Worm (Caenorhabditis elegans): ENCODE results near the gene gpa-2.

gpa-2 gene

DNA sequence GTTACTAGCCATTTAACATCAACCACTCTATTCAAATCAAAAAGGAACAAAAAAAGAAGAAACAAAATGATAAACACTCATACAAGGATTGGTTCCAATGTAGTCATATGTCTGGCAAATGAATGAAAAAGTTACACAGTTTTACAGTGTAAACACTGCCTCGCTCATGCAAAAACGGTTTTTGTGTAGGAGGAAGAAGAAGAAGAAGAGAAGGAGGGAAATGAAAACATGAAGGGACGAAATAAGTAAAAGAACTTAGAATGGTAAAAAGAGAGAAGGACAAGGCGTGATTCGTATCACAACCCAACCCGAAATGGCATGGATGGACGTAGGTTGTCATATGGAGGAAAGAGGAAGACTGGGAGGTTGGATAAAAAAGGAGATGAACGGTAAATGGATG lies 36.1 kb downstream of the gpa-2 start (continued):
- no peak for TF ChIP-seq fkh-10 (GFP tag; optimal IDR thresholded peaks at IDR 0.05)
- TF ChIP-seq nhr-11 (tag; optimal IDR thresholded peaks at IDR 0.05) = no peak
- TF ChIP-seq nhr-28 (tag; optimal IDR thresholded peaks at IDR 0.05) = peak; percentile 11
- TF ChIP-seq madf-5 (GFP tag; IDR thresholded peaks at IDR 0.05) = no peak
- TF ChIP-seq pqm-1 (tag; optimal IDR thresholded peaks at IDR 0.05) = no peak
- no peak for TF ChIP-seq hif-1 (tag; optimal IDR thresholded peaks at IDR 0.05)
- no peak for TF ChIP-seq mdl-1 (tag; optimal IDR thresholded peaks at IDR 0.05)
- TF ChIP-seq egl-27 (tag; optimal IDR thresholded peaks at IDR 0.05) = no peak
- no peak for TF ChIP-seq hmg-1.1 (GFP tag; IDR thresholded peaks at IDR 0.05)
- TF ChIP-seq zfp-2 (tag; optimal IDR thresholded peaks at IDR 0.05) = no peak
- TF ChIP-seq madf-9 (GFP tag; conservative IDR thresholded peaks at IDR 0.05) = no peak
- no peak for TF ChIP-seq unc-39 (tag; optimal IDR thresholded peaks at IDR 0.05)
- no peak for TF ChIP-seq F10B5.3 (tag; optimal IDR thresholded peaks at IDR 0.05)
- peak; percentile 27 for TF ChIP-seq dve-1 (tag; optimal IDR thresholded peaks at IDR 0.05; ENCODE audit: insufficient read depth)
- no peak for TF ChIP-seq ZK546.5 (tag; optimal IDR thresholded peaks at IDR 0.05)
- no peak for TF ChIP-seq R02D3.7 (tag; optimal IDR thresholded peaks at IDR 0.05)
- no peak for TF ChIP-seq ZK337.2 (GFP tag; IDR thresholded peaks at IDR 0.05)
- TF ChIP-seq nhr-102 (tag; optimal IDR thresholded peaks at IDR 0.05) = no peak
- TF ChIP-seq ceh-20 (GFP tag; IDR thresholded peaks at IDR 0.05) = no peak
- peak; percentile 78 for TF ChIP-seq cey-2 (tag; optimal IDR thresholded peaks at IDR 0.05; ENCODE audit: borderline replicate concordance, insufficient read depth)
- no peak for TF ChIP-seq lin-38 (GFP tag; IDR thresholded peaks at IDR 0.05)
- no peak for TF ChIP-seq ceh-28 (tag; optimal IDR thresholded peaks at IDR 0.05)
- TF ChIP-seq ceh-44 (GFP tag; IDR thresholded peaks at IDR 0.05) = no peak
- TF ChIP-seq mes-2 (tag; optimal IDR thresholded peaks at IDR 0.05; ENCODE audit: poor library complexity, severe bottlenecking) = no peak
- no peak for TF ChIP-seq T20F7.1 (GFP tag; optimal IDR thresholded peaks at IDR 0.05)
- TF ChIP-seq fos-1 (tag; optimal IDR thresholded peaks at IDR 0.05) = no peak
- no peak for TF ChIP-seq skn-1 (tag; optimal IDR thresholded peaks at IDR 0.05)
- TF ChIP-seq ceh-62 (tag; optimal IDR thresholded peaks at IDR 0.05) = no peak
- TF ChIP-seq daf-19 (GFP tag; conservative IDR thresholded peaks at IDR 0.05) = no peak
- no peak for TF ChIP-seq dmd-8 (GFP tag; IDR thresholded peaks at IDR 0.05)
- TF ChIP-seq dpl-1 (GFP tag; optimal IDR thresholded peaks at IDR 0.05) = no peak
- no peak for TF ChIP-seq spr-1 (tag; optimal IDR thresholded peaks at IDR 0.05)
- TF ChIP-seq rbr-2 (tag; optimal IDR thresholded peaks at IDR 0.05) = no peak
- no peak for TF ChIP-seq lin-29 (GFP tag; IDR thresholded peaks at IDR 0.05)
- peak; percentile 35 for TF ChIP-seq nhr-48 (tag; optimal IDR thresholded peaks at IDR 0.05)
- no peak for TF ChIP-seq nhr-6 (tag; optimal IDR thresholded peaks at IDR 0.05)
- no peak for TF ChIP-seq set-16 (GFP tag; IDR thresholded peaks at IDR 0.05)
- no peak for TF ChIP-seq daf-8 (GFP tag; IDR thresholded peaks at IDR 0.05)
- TF ChIP-seq snpc-1.2 (GFP tag; IDR thresholded peaks at IDR 0.05) = no peak
- no peak for TF ChIP-seq zip-2 (tag; optimal IDR thresholded peaks at IDR 0.05)

DNA sequence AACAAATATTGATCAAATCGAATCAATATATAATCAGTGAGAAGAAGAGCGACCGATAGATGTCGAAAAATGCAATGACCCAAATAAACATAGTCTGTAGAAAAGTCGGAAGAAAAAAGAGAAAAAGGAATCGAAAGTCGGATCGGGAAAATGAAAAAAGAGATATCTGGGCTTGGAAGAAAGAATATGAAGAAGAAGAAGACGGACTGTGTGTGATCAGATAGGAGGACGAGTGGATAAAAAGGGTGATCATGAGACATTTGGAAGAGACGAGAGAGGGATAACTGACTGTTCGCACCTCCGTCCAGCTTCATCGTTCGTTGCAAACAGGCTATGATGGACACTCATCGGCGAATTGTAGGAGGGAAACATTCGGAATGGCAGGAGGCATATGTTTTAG lies 38.8 kb downstream of the gpa-2 start:
- TF ChIP-seq dve-1 (tag; optimal IDR thresholded peaks at IDR 0.05; ENCODE audit: insufficient read depth) (no peak), ceh-20 (GFP tag; IDR thresholded peaks at IDR 0.05) (no peak), daf-8 (GFP tag; IDR thresholded peaks at IDR 0.05) (no peak), nhr-41 (GFP tag; IDR thresholded peaks at IDR 0.05) (no peak), nhr-28 (tag; optimal IDR thresholded peaks at IDR 0.05) (peak; percentile 26), madf-9 (GFP tag; conservative IDR thresholded peaks at IDR 0.05) (no peak), daf-12 (tag; optimal IDR thresholded peaks at IDR 0.05) (no peak), mep-1 (tag; optimal IDR thresholded peaks at IDR 0.05) (no peak), mdl-1 (tag; optimal IDR thresholded peaks at IDR 0.05) (no peak), F26F4.8 (GFP tag; conservative IDR thresholded peaks at IDR 0.05) (no peak), nhr-6 (tag; optimal IDR thresholded peaks at IDR 0.05) (no peak), ceh-82 (tag; optimal IDR thresholded peaks at IDR 0.05) (no peak), hlh-11 (tag; optimal IDR thresholded peaks at IDR 0.05) (peak; percentile 67), nhr-111 (GFP tag; optimal IDR thresholded peaks at IDR 0.05) (no peak), nhr-48 (tag; optimal IDR thresholded peaks at IDR 0.05) (no peak), T20F7.1 (GFP tag; optimal IDR thresholded peaks at IDR 0.05) (no peak), dmd-8 (GFP tag; IDR thresholded peaks at IDR 0.05) (no peak), hmg-1.1 (GFP tag; IDR thresholded peaks at IDR 0.05) (no peak), php-3 (GFP tag; IDR thresholded peaks at IDR 0.05) (no peak), lim-7 (GFP tag; IDR thresholded peaks at IDR 0.05) (no peak), nhr-11 (tag; optimal IDR thresholded peaks at IDR 0.05) (no peak), D1046.2 (GFP tag; IDR thresholded peaks at IDR 0.05) (no peak), zag-1 (tag; optimal IDR thresholded peaks at IDR 0.05) (no peak), nhr-237 (tag; optimal IDR thresholded peaks at IDR 0.05) (no peak), lin-38 (GFP tag; IDR thresholded peaks at IDR 0.05) (no peak), spr-1 (tag; optimal IDR thresholded peaks at IDR 0.05) (no peak)
